Fruit fly (Drosophila melanogaster): ENCODE measurements around the gene CG4768.
A peak's percentile ranks its signal among the peaks of the same experiment; 100 is the strongest.

The CG4768 gene

dm6 chrX:16750712-16751578 lies 41.0 kb upstream of the CG4768 start (continued):
- TF ChIP-seq HHEX (GFP tag; optimal IDR thresholded peaks at IDR 0.05): peak; percentile 75
- TF ChIP-seq HmgZ (tag; optimal IDR thresholded peaks at IDR 0.05): peak; percentile 68
- peak; percentile 50; the same call in 1 of the 2 replicates for TF ChIP-seq CG7372 (GFP tag; IDR thresholded peaks at IDR 0.05)
- no peak for TF ChIP-seq Ravus (GFP tag; IDR thresholded peaks at IDR 0.05)
- no peak for TF ChIP-seq al (GFP tag; IDR thresholded peaks at IDR 0.05)
- peak; percentile 86 for TF ChIP-seq CG13424 (tag; optimal IDR thresholded peaks at IDR 0.05)
- TF ChIP-seq NC2β (GFP tag; optimal IDR thresholded peaks at IDR 0.05): no peak
- peak; percentile 75 for TF ChIP-seq BtbVII (GFP tag; optimal IDR thresholded peaks at IDR 0.05)
- TF ChIP-seq CG4282 (GFP tag; optimal IDR thresholded peaks at IDR 0.05): no peak
- TF ChIP-seq CG9437 (GFP tag; optimal IDR thresholded peaks at IDR 0.05): peak; percentile 53
- TF ChIP-seq TFAM (GFP tag; optimal IDR thresholded peaks at IDR 0.05): no peak
- no peak for TF ChIP-seq Dll (GFP tag; IDR thresholded peaks at IDR 0.05; ENCODE audit: partially characterized antibody)
- peak; percentile 9 for TF ChIP-seq CG3065 (GFP tag; optimal IDR thresholded peaks at IDR 0.05)
- TF ChIP-seq Vsx1 (GFP tag; optimal IDR thresholded peaks at IDR 0.05): peak; percentile 62
- TF ChIP-seq CG2875 (GFP tag; optimal IDR thresholded peaks at IDR 0.05): peak; percentile 44
- TF ChIP-seq BEAF-32 (GFP tag; optimal IDR thresholded peaks at IDR 0.05): no peak
- no peak for TF ChIP-seq CG7928 (GFP tag; optimal IDR thresholded peaks at IDR 0.05)
- TF ChIP-seq tll (GFP tag; optimal IDR thresholded peaks at IDR 0.05): no peak
- TF ChIP-seq br (optimal IDR thresholded peaks at IDR 0.05): no peak
- peak; percentile 12; the same call in 1 of the 3 replicates for TF ChIP-seq otp (GFP tag; IDR thresholded peaks at IDR 0.05)
- peak; percentile 45 for TF ChIP-seq CG17568 (GFP tag; optimal IDR thresholded peaks at IDR 0.05)
- peak; percentile 66 for TF ChIP-seq kni (GFP tag; optimal IDR thresholded peaks at IDR 0.05)
- TF ChIP-seq vnd (GFP tag; IDR thresholded peaks at IDR 0.05; ENCODE audit: partially characterized antibody): no peak
- TF ChIP-seq Dip2 (GFP tag; IDR thresholded peaks at IDR 0.05): no peak
- peak; percentile 15 for TF ChIP-seq D19B (GFP tag; optimal IDR thresholded peaks at IDR 0.05)
- TF ChIP-seq CG31388 (GFP tag; optimal IDR thresholded peaks at IDR 0.05): no peak
- TF ChIP-seq Myb (GFP tag; optimal IDR thresholded peaks at IDR 0.05): no peak
- TF ChIP-seq CG11456 (GFP tag; IDR thresholded peaks at IDR 0.05): no peak
- TF ChIP-seq B-H2 (GFP tag; optimal IDR thresholded peaks at IDR 0.05): no peak
- no peak for TF ChIP-seq eyg (GFP tag; optimal IDR thresholded peaks at IDR 0.05)
- TF ChIP-seq CG8089 (GFP tag; optimal IDR thresholded peaks at IDR 0.05): no peak
- TF ChIP-seq yki (optimal IDR thresholded peaks at IDR 0.05): no peak
- no peak for TF ChIP-seq Atf-2 (GFP tag; optimal IDR thresholded peaks at IDR 0.05)
- peak; percentile 87 for TF ChIP-seq CG18262 (tag; optimal IDR thresholded peaks at IDR 0.05)
- TF ChIP-seq H2.0 (GFP tag; IDR thresholded peaks at IDR 0.05): peak; percentile 60; the same call in 1 of the 2 replicates
- TF ChIP-seq CrebB (tag; optimal IDR thresholded peaks at IDR 0.05): peak; percentile 62
- peak; percentile 64 for TF ChIP-seq CG10209 (GFP tag; optimal IDR thresholded peaks at IDR 0.05)
- no peak for TF ChIP-seq CG8478 (optimal IDR thresholded peaks at IDR 0.05)
- TF ChIP-seq CG14965 (GFP tag; optimal IDR thresholded peaks at IDR 0.05; ENCODE audit: borderline replicate concordance): no peak
- TF ChIP-seq unc-4 (GFP tag; IDR thresholded peaks at IDR 0.05; ENCODE audit: partially characterized antibody): no peak
- no peak for TF ChIP-seq CG16779 (GFP tag; IDR thresholded peaks at IDR 0.05)
- peak; percentile 75 for TF ChIP-seq tap (tag; optimal IDR thresholded peaks at IDR 0.05)
- TF ChIP-seq da (GFP tag; optimal IDR thresholded peaks at IDR 0.05): no peak
- peak; percentile 68 for TF ChIP-seq CG10543 (GFP tag; optimal IDR thresholded peaks at IDR 0.05)
- no peak for TF ChIP-seq CG8944 (GFP tag; optimal IDR thresholded peaks at IDR 0.05)
- no peak for TF ChIP-seq toy (GFP tag; IDR thresholded peaks at IDR 0.05)
- TF ChIP-seq CG3407 (GFP tag; optimal IDR thresholded peaks at IDR 0.05): peak; percentile 58
- peak; percentile 41 for TF ChIP-seq Fer2 (tag; optimal IDR thresholded peaks at IDR 0.05)
- TF ChIP-seq Poxn (GFP tag; IDR thresholded peaks at IDR 0.05): no peak
- peak; percentile 79 for TF ChIP-seq Oli (tag; optimal IDR thresholded peaks at IDR 0.05)

Measured in whole organism, embryonic.